Worm (Caenorhabditis elegans) whole organism, L4 larva: ENCODE data around the gene abf-5.

Source experiments
- F10B5.3 ChIP-seq: sonication (generic microtip); optimal IDR thresholded peaks from 2 replicates; lab custom pipeline; 2016; ENCODE audit warnings: mild to moderate bottlenecking, missing genetic modification characterization, missing compliant biosample characterization
- Y105C5A.15 ChIP-seq: fragments of 200-800 bp; sonication (Bioruptor generic); IDR thresholded peaks from 2 replicates; pipeline ENCODE4 v1.3.6; 2022; ENCODE audit warnings: missing genetic modification characterization, missing compliant biosample characterization
- aha-1 ChIP-seq: fragments of 150-350 bp; peaks from one replicate; lab custom pipeline; 2014; ENCODE audit warnings: missing biosample characterization, missing genetic modification characterization
- ama-1 ChIP-seq: fragments of 150-350 bp; optimal IDR thresholded peaks from 2 replicates; lab custom pipeline; 2014; ENCODE audit warnings: inconsistent platforms, mixed read lengths
- attf-4 ChIP-seq: sonication (generic microtip); optimal IDR thresholded peaks from 3 replicates; lab custom pipeline; 2017; ENCODE audit warnings: missing biosample characterization, missing genetic modification characterization
- ceh-28 ChIP-seq: fragments of 150-350 bp; optimal IDR thresholded peaks from 2 replicates; lab custom pipeline; 2014; ENCODE audit warnings: missing biosample characterization, missing genetic modification reagents, missing genetic modification characterization
- ceh-32 ChIP-seq: sonication (generic microtip); optimal IDR thresholded peaks from 2 replicates; lab custom pipeline; 2016; ENCODE audit warnings: mild to moderate bottlenecking, missing genetic modification characterization, missing compliant biosample characterization; ENCODE audit not compliant: poor library complexity
- ceh-44 ChIP-seq: fragments of 200-800 bp; sonication (Bioruptor generic); IDR thresholded peaks from 2 replicates; pipeline ENCODE4 v1.3.6; 2022; ENCODE audit warnings: missing genetic modification reagents, missing genetic modification characterization, missing compliant biosample characterization
- ceh-62 ChIP-seq: sonication (generic microtip); optimal IDR thresholded peaks from 2 replicates; lab custom pipeline; 2017; ENCODE audit warnings: missing biosample characterization, missing genetic modification characterization
- cey-2 ChIP-seq: sonication (generic microtip); optimal IDR thresholded peaks from 3 replicates; lab custom pipeline; 2017; ENCODE audit warnings: missing genetic modification characterization, mild to moderate bottlenecking, missing compliant biosample characterization, antibody characterized with exemption, borderline replicate concordance; ENCODE audit not compliant: insufficient read depth
- daf-16 ChIP-seq, 3 experiments: sonication (generic microtip); optimal IDR thresholded peaks; 2 replicates each; lab custom pipeline; 2016 to 2017; ENCODE audit warnings: missing genetic modification characterization in 3 of 3, missing genetic modification reagents in 3 of 3, mild to moderate bottlenecking in 2 of 3, missing compliant biosample characterization in 2 of 3, missing biosample characterization in 1 of 3, moderate library complexity in 1 of 3
- dmd-6 ChIP-seq: fragments of 200-800 bp; sonication (Bioruptor generic); IDR thresholded peaks from 2 replicates; pipeline ENCODE4 v1.3.6; 2022; ENCODE audit warnings: missing genetic modification reagents, missing genetic modification characterization, missing compliant biosample characterization
- dve-1 ChIP-seq: sonication (generic microtip); optimal IDR thresholded peaks from 2 replicates; lab custom pipeline; 2017; ENCODE audit warnings: antibody characterized with exemption, mild to moderate bottlenecking, missing genetic modification characterization, missing compliant biosample characterization; ENCODE audit not compliant: insufficient read depth
- fos-1 ChIP-seq: fragments of 150-350 bp; optimal IDR thresholded peaks from 2 replicates; lab custom pipeline; 2014; ENCODE audit warnings: missing biosample characterization, missing genetic modification characterization
- hif-1 ChIP-seq, 2 experiments: sonication (generic microtip); optimal IDR thresholded peaks; 2 replicates each; lab custom pipeline; 2016 to 2017; ENCODE audit warnings: missing compliant biosample characterization in 2 of 2, missing genetic modification characterization in 2 of 2, missing genetic modification reagents in 2 of 2, missing genotype in 2 of 2, mild to moderate bottlenecking in 1 of 2
- hlh-11 ChIP-seq: fragments of 200-800 bp; sonication (Bioruptor generic); optimal IDR thresholded peaks from 2 replicates; lab custom pipeline; 2018; ENCODE audit warnings: mild to moderate bottlenecking, missing genetic modification characterization, missing compliant biosample characterization
- lin-15B ChIP-seq: fragments of 150-350 bp; sonication (generic microtip); optimal IDR thresholded peaks from 3 replicates; lab custom pipeline; 2014; ENCODE audit warnings: missing biosample characterization, missing genetic modification characterization
- madf-5 ChIP-seq, 2 experiments: fragments of 200-800 bp; sonication (Bioruptor generic); IDR thresholded peaks; 2 replicates each; pipeline ENCODE4 v1.3.6; 2022; ENCODE audit warnings: missing compliant biosample characterization in 2 of 2, missing genetic modification characterization in 2 of 2
- nhr-28 ChIP-seq: fragments of 150-350 bp; optimal IDR thresholded peaks from 2 replicates; lab custom pipeline; 2014; ENCODE audit warnings: missing biosample characterization, missing genetic modification characterization
- nhr-48 ChIP-seq: sonication (generic microtip); optimal IDR thresholded peaks from 2 replicates; lab custom pipeline; 2016; ENCODE audit warnings: mild to moderate bottlenecking, missing genetic modification characterization, missing compliant biosample characterization
- nhr-6 ChIP-seq: fragments of 150-350 bp; optimal IDR thresholded peaks from 2 replicates; lab custom pipeline; 2014; ENCODE audit warnings: missing biosample characterization, missing genetic modification characterization
- nhr-77 ChIP-seq: fragments of 150-350 bp; optimal IDR thresholded peaks from 2 replicates; lab custom pipeline; 2014; ENCODE audit warnings: missing biosample characterization, missing genetic modification characterization
- pha-4 ChIP-seq, 2 experiments: fragments of 150-350 bp in 1 of 2; fragments of 200-800 bp in 1 of 2; sonication (Bioruptor generic) in 1 of 2; IDR thresholded peaks in 1 of 2; optimal IDR thresholded peaks in 1 of 2; 2 replicates each; pipeline versions ENCODE4 v1.3.6 to Lab custom; 2014 to 2022; ENCODE audit warnings: missing genetic modification characterization in 2 of 2, missing genetic modification reagents in 2 of 2, missing biosample characterization in 1 of 2, missing compliant biosample characterization in 1 of 2
- php-3 ChIP-seq: fragments of 200-800 bp; sonication (Bioruptor generic); IDR thresholded peaks from 2 replicates; pipeline ENCODE4 v1.3.6; 2022; ENCODE audit warnings: missing genetic modification reagents, missing genetic modification characterization, missing compliant biosample characterization
- pqm-1 ChIP-seq: sonication (generic microtip); optimal IDR thresholded peaks from 2 replicates; lab custom pipeline; 2017; ENCODE audit warnings: missing biosample characterization, missing genetic modification characterization
- snpc-4 ChIP-seq: fragments of 150-350 bp; optimal IDR thresholded peaks from 2 replicates; lab custom pipeline; 2014; ENCODE audit warnings: missing biosample characterization, missing genetic modification characterization
- spr-1 ChIP-seq: sonication (generic microtip); optimal IDR thresholded peaks from 2 replicates; lab custom pipeline; 2016; ENCODE audit warnings: mild to moderate bottlenecking, missing genetic modification characterization, missing compliant biosample characterization
- tag-97 ChIP-seq: fragments of 200-800 bp; sonication (Bioruptor generic); IDR thresholded peaks from 2 replicates; pipeline ENCODE4 v1.3.6; 2022; ENCODE audit warnings: missing genetic modification characterization, missing compliant biosample characterization
- unc-62 ChIP-seq, 3 experiments: fragments of 150-350 bp in 1 of 3; sonication (generic microtip); optimal IDR thresholded peaks in 2 of 3; peaks in 1 of 3; 1 replicate in 1 of 3; 2 replicates in 2 of 3; lab custom pipeline; 2014 to 2017; ENCODE audit warnings: missing biosample characterization in 3 of 3, missing genetic modification characterization in 3 of 3, missing genetic modification reagents in 3 of 3, missing genotype in 1 of 3
- vab-7 ChIP-seq: fragments of 200-800 bp; sonication (Bioruptor generic); IDR thresholded peaks from 2 replicates; pipeline ENCODE4 v1.3.6; 2022; ENCODE audit warnings: missing genetic modification reagents, missing genetic modification characterization, missing compliant biosample characterization
- zfp-3 ChIP-seq: fragments of 200-800 bp; sonication (Bioruptor generic); conservative IDR thresholded peaks from 2 replicates; pipeline ENCODE4 v1.3.6; 2022; ENCODE audit warnings: missing genetic modification reagents, missing genetic modification characterization, missing compliant biosample characterization
- zip-11 ChIP-seq: fragments of 200-800 bp; sonication (Bioruptor generic); IDR thresholded peaks from 2 replicates; pipeline ENCODE4 v1.3.6; 2022; ENCODE audit warnings: missing genetic modification characterization, missing compliant biosample characterization

abf-5 gene

ce11 chrX:12793075-12793474 is 421 bp downstream of the abf-5 start:
- TF ChIP-seq nhr-6 (tag; lab: Kevin White, UChicago) (no peak), hlh-11 (tag; lab: Kevin White, UChicago) (peak; percentile 1)
- TF ChIP-seq, all 104 proteins: peak for 1

- TF ChIP-seq zfp-3 (GFP tag; lab: Robert Waterston, UW) (no peak), tag-97 (GFP tag; lab: Robert Waterston, UW) (no peak), ceh-32 (tag; lab: Kevin White, UChicago) (no peak), zip-11 (no peak), Y105C5A.15 (GFP tag; lab: Robert Waterston, UW) (no peak), hif-1 (tag; optimal IDR thresholded peaks at IDR 0.05; lab: Kevin White, UChicago) (no peak), vab-7 (GFP tag; lab: Robert Waterston, UW) (no peak), madf-5 (GFP tag; IDR thresholded peaks at IDR 0.05; lab: Robert Waterston, UW) (no peak), cey-2 (tag; lab: Kevin White, UChicago) (no peak), nhr-28 (tag; lab: Kevin White, UChicago) (no peak), lin-15B (tag; lab: Kevin White, UChicago) (no peak), spr-1 (tag; lab: Kevin White, UChicago) (no peak), snpc-4 (no peak), fos-1 (no peak), daf-16 (GFP tag; optimal IDR thresholded peaks at IDR 0.05; lab: Kevin White, UChicago) (no peak), daf-16 (tag; optimal IDR thresholded peaks at IDR 0.05; lab: Kevin White, UChicago) (no peak), F10B5.3 (tag; lab: Kevin White, UChicago) (no peak), ceh-44 (GFP tag; lab: Robert Waterston, UW) (no peak), ceh-28 (no peak)
These were observed 1.1 kb downstream of the abf-5 start, which contains the start of gene abf-6 for ce11 chrX:12793796-12794195. TSS of gene abf-6 (plus strand) at chrX:12794118.

ce11 chrX:12799831-12800230 is 7.2 kb downstream of the abf-5 start:
- TF ChIP-seq attf-4 (tag; lab: Kevin White, UChicago): no peak
- TF ChIP-seq unc-62 (GFP tag; optimal IDR thresholded peaks at IDR 0.05 in 1 of 2; lab: Kevin White, UChicago): peak in 1 of 2 experiments; percentile 92
- TF ChIP-seq unc-62 (tag; optimal IDR thresholded peaks at IDR 0.05; lab: Kevin White, UChicago): no peak
- TF ChIP-seq aha-1: peak; percentile 66
- TF ChIP-seq ama-1 (lab: Kevin White, UChicago): no peak
- TF ChIP-seq pha-4 (GFP tag; IDR thresholded peaks at IDR 0.05; lab: Robert Waterston, UW): no peak
- TF ChIP-seq pha-4 (tag; optimal IDR thresholded peaks at IDR 0.05; lab: Kevin White, UChicago): no peak
- TF ChIP-seq php-3: no peak
- no peak for TF ChIP-seq nhr-6 (tag; lab: Kevin White, UChicago)

ce11 chrX:12806926-12807325 is 14.3 kb downstream of the abf-5 start:
- TF ChIP-seq pqm-1 (tag; lab: Kevin White, UChicago) (peak; percentile 83), nhr-28 (tag; lab: Kevin White, UChicago) (peak; percentile 73), dmd-6 (GFP tag; lab: Robert Waterston, UW) (peak; percentile 50; the same call in 1 of the 2 replicates), hlh-11 (tag; lab: Kevin White, UChicago) (peak; percentile 31), ceh-62 (tag; lab: Kevin White, UChicago) (no peak), aha-1 (peak; percentile 6), php-3 (peak; percentile 87), daf-16 (GFP tag; optimal IDR thresholded peaks at IDR 0.05; lab: Kevin White, UChicago) (no peak), daf-16 (tag; optimal IDR thresholded peaks at IDR 0.05; lab: Kevin White, UChicago) (peak; percentile 75), dve-1 (peak; percentile 49), nhr-77 (tag; lab: Kevin White, UChicago) (peak; percentile 75), tag-97 (GFP tag; lab: Robert Waterston, UW) (no peak), nhr-48 (tag; lab: Kevin White, UChicago) (no peak)
